Worm (Caenorhabditis elegans): ENCODE measurements around the gene T05G5.5.

ce11 chrIII:9731313-9731912 lies 19.8 kb downstream of the T05G5.5 start:
- TF ChIP-seq blmp-1 (tag; optimal IDR thresholded peaks at IDR 0.05; ENCODE audit: insufficient read depth) (no peak), snpc-4 (tag; optimal IDR thresholded peaks at IDR 0.05) (no peak), zag-1 (tag; optimal IDR thresholded peaks at IDR 0.05) (peak; percentile 40), unc-62 (GFP tag; optimal IDR thresholded peaks at IDR 0.05) (no peak), ztf-1 (GFP tag; conservative IDR thresholded peaks at IDR 0.05) (no peak)
